Worm (Caenorhabditis elegans): ENCODE data around the gene Y54G2A.73.

Gene Y54G2A.73

ce11 chrIV:3028842-3029241 is 20.1 kb upstream of the Y54G2A.73 start, which contains the start of gene ndnf-1:
ndnf-1 (minus strand) TSS chrIV:3028942.
- TF ChIP-seq mdl-1 (tag; optimal IDR thresholded peaks at IDR 0.05) (no peak), pha-4 (tag; optimal IDR thresholded peaks at IDR 0.05) (no peak), sea-2 (GFP tag; optimal IDR thresholded peaks at IDR 0.05) (no peak), nhr-11 (tag; optimal IDR thresholded peaks at IDR 0.05) (no peak), egl-27 (tag; optimal IDR thresholded peaks at IDR 0.05) (no peak), fkh-2 (tag; optimal IDR thresholded peaks at IDR 0.05) (no peak), elt-1 (tag; optimal IDR thresholded peaks at IDR 0.05) (no peak), egl-5 (tag; optimal IDR thresholded peaks at IDR 0.05) (no peak), elt-2 (tag; optimal IDR thresholded peaks at IDR 0.05) (no peak), lin-39 (tag; optimal IDR thresholded peaks at IDR 0.05) (no peak), nhr-67 (tag; optimal IDR thresholded peaks at IDR 0.05) (no peak), nhr-25 (tag; optimal IDR thresholded peaks at IDR 0.05) (no peak), ceh-9 (tag; optimal IDR thresholded peaks at IDR 0.05) (no peak), tbx-2 (tag; optimal IDR thresholded peaks at IDR 0.05) (no peak), fkh-10 (GFP tag; optimal IDR thresholded peaks at IDR 0.05) (no peak), ZK546.5 (tag; optimal IDR thresholded peaks at IDR 0.05) (no peak)

- TF ChIP-seq nhr-23 (tag; optimal IDR thresholded peaks at IDR 0.05) (no peak), nhr-11 (tag; optimal IDR thresholded peaks at IDR 0.05) (peak; percentile 44), egl-5 (tag; optimal IDR thresholded peaks at IDR 0.05) (peak; percentile 22), nfya-1 (tag; optimal IDR thresholded peaks at IDR 0.05; ENCODE audit: insufficient read depth) (peak; percentile 14), ztf-11 (tag; optimal IDR thresholded peaks at IDR 0.05) (no peak), lin-39 (tag; optimal IDR thresholded peaks at IDR 0.05) (peak; percentile 9), ceh-28 (tag; optimal IDR thresholded peaks at IDR 0.05) (peak; percentile 62)
These were observed 17.4 kb upstream of the Y54G2A.73 start for ce11 chrIV:3025874-3026609.

ce11 chrIV:3019438-3019837 is 10.7 kb upstream of the Y54G2A.73 start, which contains the start of gene lin-22:
lin-22 (plus strand) TSS chrIV:3019738.
- TF ChIP-seq lin-39 (tag; optimal IDR thresholded peaks at IDR 0.05): no peak
- no peak for TF ChIP-seq ztf-4 (tag; optimal IDR thresholded peaks at IDR 0.05)
- TF ChIP-seq ZK546.5 (tag; optimal IDR thresholded peaks at IDR 0.05): no peak
- TF ChIP-seq snpc-4 (tag; optimal IDR thresholded peaks at IDR 0.05): no peak
- TF ChIP-seq elt-2 (tag; optimal IDR thresholded peaks at IDR 0.05): no peak
- no peak for TF ChIP-seq ceh-16 (tag; optimal IDR thresholded peaks at IDR 0.05)
- no peak for TF ChIP-seq mml-1 (tag; optimal IDR thresholded peaks at IDR 0.05)
- no peak for TF ChIP-seq ceh-9 (tag; optimal IDR thresholded peaks at IDR 0.05)
- no peak for TF ChIP-seq nfya-1 (tag; optimal IDR thresholded peaks at IDR 0.05; ENCODE audit: insufficient read depth)
- TF ChIP-seq skn-1 (tag; optimal IDR thresholded peaks at IDR 0.05): no peak
- no peak for TF ChIP-seq nhr-12 (tag; optimal IDR thresholded peaks at IDR 0.05)
- no peak for TF ChIP-seq R02D3.7 (tag; optimal IDR thresholded peaks at IDR 0.05)
- no peak for TF ChIP-seq ceh-28 (tag; optimal IDR thresholded peaks at IDR 0.05)
- TF ChIP-seq pqm-1 (tag; optimal IDR thresholded peaks at IDR 0.05): no peak

DNA sequence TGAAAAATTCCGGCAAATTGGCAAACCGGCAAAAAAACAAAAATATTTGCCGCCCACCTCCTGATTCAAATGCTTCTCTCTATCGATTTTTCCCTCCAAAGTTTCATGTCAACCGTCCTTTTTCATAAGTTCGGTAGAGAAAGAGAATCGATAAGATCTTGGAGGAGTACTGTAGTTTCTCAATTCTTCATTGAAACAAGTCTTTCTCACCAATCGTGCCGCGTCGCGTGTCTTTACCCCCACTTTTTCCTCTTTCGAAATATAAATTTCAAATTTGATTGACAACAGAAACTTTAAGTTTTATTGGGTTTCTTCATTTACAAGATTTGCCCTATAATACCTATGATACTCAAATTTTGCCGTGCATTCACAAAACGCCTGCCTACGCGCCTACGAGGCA is 9.9 kb upstream of the Y54G2A.73 start:
- TF ChIP-seq nhr-12 (tag; optimal IDR thresholded peaks at IDR 0.05) (no peak), tbx-2 (tag; optimal IDR thresholded peaks at IDR 0.05) (no peak), nhr-67 (tag; optimal IDR thresholded peaks at IDR 0.05) (no peak), eor-1 (tag; optimal IDR thresholded peaks at IDR 0.05) (no peak), nhr-237 (tag; optimal IDR thresholded peaks at IDR 0.05) (no peak), nhr-28 (tag; optimal IDR thresholded peaks at IDR 0.05) (no peak), fkh-2 (tag; optimal IDR thresholded peaks at IDR 0.05) (no peak), ama-1 (optimal IDR thresholded peaks at IDR 0.05) (no peak), ceh-16 (tag; optimal IDR thresholded peaks at IDR 0.05) (no peak), lin-39 (tag; optimal IDR thresholded peaks at IDR 0.05) (no peak), lsy-12 (tag; optimal IDR thresholded peaks at IDR 0.05) (no peak), nhr-76 (tag; optimal IDR thresholded peaks at IDR 0.05) (no peak), zag-1 (tag; optimal IDR thresholded peaks at IDR 0.05) (no peak), R02D3.7 (tag; optimal IDR thresholded peaks at IDR 0.05) (no peak), nhr-77 (tag; optimal IDR thresholded peaks at IDR 0.05) (no peak), ztf-4 (tag; optimal IDR thresholded peaks at IDR 0.05) (no peak), nhr-43 (tag; optimal IDR thresholded peaks at IDR 0.05; ENCODE audit: poor library complexity, severe bottlenecking) (no peak), hmg-11 (tag; optimal IDR thresholded peaks at IDR 0.05) (no peak), mdl-1 (tag; optimal IDR thresholded peaks at IDR 0.05) (no peak), elt-2 (tag; optimal IDR thresholded peaks at IDR 0.05) (no peak), nhr-25 (tag; optimal IDR thresholded peaks at IDR 0.05) (peak; percentile 3), snpc-4 (tag; optimal IDR thresholded peaks at IDR 0.05) (no peak), ceh-28 (tag; optimal IDR thresholded peaks at IDR 0.05) (peak; percentile 4), nfya-1 (tag; optimal IDR thresholded peaks at IDR 0.05; ENCODE audit: insufficient read depth) (peak; percentile 62), daf-12 (tag; optimal IDR thresholded peaks at IDR 0.05) (no peak), elt-1 (tag; optimal IDR thresholded peaks at IDR 0.05) (no peak), ceh-9 (tag; optimal IDR thresholded peaks at IDR 0.05) (no peak)
